Worm (Caenorhabditis elegans) whole organism, early embryonic: ENCODE results near the gene parg-2.

Source experiments
- B0310.2 ChIP-seq: sonication (generic microtip); optimal IDR thresholded peaks from 2 replicates; lab custom pipeline; 2016; ENCODE audit warnings: mild to moderate bottlenecking, missing genetic modification characterization, missing compliant biosample characterization
- F13C5.2 ChIP-seq: sonication (generic microtip); optimal IDR thresholded peaks from 2 replicates; lab custom pipeline; 2017; ENCODE audit warnings: mild to moderate bottlenecking, missing genetic modification characterization, inconsistent platforms, missing compliant biosample characterization
- aly-1 ChIP-seq: sonication (generic microtip); optimal IDR thresholded peaks from 2 replicates; lab custom pipeline; 2016; ENCODE audit warnings: missing genetic modification characterization, missing compliant biosample characterization
- ama-1 ChIP-seq: fragments of 150-350 bp; optimal IDR thresholded peaks from 2 replicates; lab custom pipeline; 2014
- ceh-13 ChIP-seq: fragments of 200-800 bp; sonication (Bioruptor generic); optimal IDR thresholded peaks from 2 replicates; lab custom pipeline; 2018; ENCODE audit warnings: mild to moderate bottlenecking, missing genetic modification characterization, missing compliant biosample characterization
- ceh-36 ChIP-seq: sonication (generic microtip); optimal IDR thresholded peaks from 2 replicates; lab custom pipeline; 2016; ENCODE audit warnings: missing genetic modification characterization, inconsistent platforms, missing compliant biosample characterization
- ets-7 ChIP-seq: sonication (generic microtip); optimal IDR thresholded peaks from 2 replicates; lab custom pipeline; 2016; ENCODE audit warnings: missing genotype, missing genetic modification characterization, missing compliant biosample characterization
- flt-1 ChIP-seq: fragments of 200-800 bp; sonication (Bioruptor generic); IDR thresholded peaks from 2 replicates; pipeline ENCODE4 v1.3.6; 2022; ENCODE audit warnings: missing genetic modification characterization, missing compliant biosample characterization
- hmbx-1 ChIP-seq: sonication (generic microtip); optimal IDR thresholded peaks from 2 replicates; lab custom pipeline; 2016; ENCODE audit warnings: mild to moderate bottlenecking, missing genetic modification characterization, missing compliant biosample characterization
- hmg-4 ChIP-seq: fragments of 200-800 bp; sonication (Bioruptor generic); optimal IDR thresholded peaks from 2 replicates; lab custom pipeline; 2018; ENCODE audit warnings: mild to moderate bottlenecking, missing genetic modification characterization, missing compliant biosample characterization
- hnd-1 ChIP-seq: sonication (generic microtip); optimal IDR thresholded peaks from 2 replicates; lab custom pipeline; 2016; ENCODE audit warnings: missing genetic modification characterization, missing compliant biosample characterization
- pes-1 ChIP-seq: fragments of 200-800 bp; sonication (Bioruptor generic); IDR thresholded peaks from 2 replicates; pipeline ENCODE4 v1.3.6; 2022; ENCODE audit warnings: missing genetic modification reagents, missing genetic modification characterization, missing compliant biosample characterization
- scrt-1 ChIP-seq: fragments of 200-800 bp; sonication (Bioruptor generic); IDR thresholded peaks from 2 replicates; pipeline ENCODE4 v1.3.6; 2022; ENCODE audit warnings: missing genetic modification characterization, missing compliant biosample characterization
- sea-1 ChIP-seq: fragments of 200-800 bp; sonication (Bioruptor generic); conservative IDR thresholded peaks from 2 replicates; pipeline ENCODE4 v1.3.6; 2022; ENCODE audit warnings: missing genetic modification characterization, missing compliant biosample characterization
- tbx-11 ChIP-seq: fragments of 200-800 bp; sonication (Bioruptor generic); IDR thresholded peaks from 2 replicates; pipeline ENCODE4 v1.3.6; 2022; ENCODE audit warnings: missing genetic modification characterization, missing compliant biosample characterization
- tbx-37 ChIP-seq: fragments of 200-800 bp; sonication (Bioruptor generic); conservative IDR thresholded peaks from 2 replicates; pipeline ENCODE4 v1.3.6; 2022; ENCODE audit warnings: missing genetic modification reagents, missing genetic modification characterization, missing compliant biosample characterization
- tra-4 ChIP-seq: sonication (generic microtip); optimal IDR thresholded peaks from 2 replicates; lab custom pipeline; 2017; ENCODE audit warnings: missing genetic modification characterization, missing compliant biosample characterization

Gene parg-2

ce11 chrIV:8722801-8723200 lies 7.9 kb upstream of the parg-2 start:
- no peak for TF ChIP-seq hmbx-1 (tag; lab: Kevin White, UChicago)
- TF ChIP-seq aly-1 (tag; lab: Kevin White, UChicago): no peak
- no peak for TF ChIP-seq scrt-1 (GFP tag; lab: Robert Waterston, UW)
- no peak for TF ChIP-seq B0310.2 (tag; lab: Kevin White, UChicago)
- TF ChIP-seq ama-1 (lab: Kevin White, UChicago): no peak

ce11 chrIV:8718153-8718552 lies 3.2 kb upstream of the parg-2 start, which contains the start of gene H23L24.1:
H23L24.1 (plus strand) TSS chrIV:8718453.
- TF ChIP-seq ceh-36 (tag; lab: Kevin White, UChicago) (no peak), B0310.2 (tag; lab: Kevin White, UChicago) (no peak), tra-4 (tag; lab: Kevin White, UChicago) (no peak), pes-1 (no peak), hnd-1 (tag; lab: Kevin White, UChicago) (no peak), tbx-37 (GFP tag; lab: Robert Waterston, UW) (no peak), flt-1 (GFP tag; lab: Robert Waterston, UW) (no peak), scrt-1 (GFP tag; lab: Robert Waterston, UW) (no peak), hmbx-1 (tag; lab: Kevin White, UChicago) (no peak)

- TF ChIP-seq pes-1: no peak
- no peak for TF ChIP-seq sea-1 (GFP tag; lab: Robert Waterston, UW)
- TF ChIP-seq ceh-36 (tag; lab: Kevin White, UChicago): no peak
- TF ChIP-seq tbx-37 (GFP tag; lab: Robert Waterston, UW): no peak
- no peak for TF ChIP-seq hnd-1 (tag; lab: Kevin White, UChicago)
- no peak for TF ChIP-seq ets-7
- TF ChIP-seq scrt-1 (GFP tag; lab: Robert Waterston, UW): no peak
- TF ChIP-seq F13C5.2 (tag; lab: Kevin White, UChicago): no peak
- TF ChIP-seq aly-1 (tag; lab: Kevin White, UChicago): no peak
- no peak for TF ChIP-seq hmg-4 (GFP tag; lab: Kevin White, UChicago)
- no peak for TF ChIP-seq ceh-13 (GFP tag; lab: Kevin White, UChicago)
- TF ChIP-seq hmbx-1 (tag; lab: Kevin White, UChicago): no peak
- no peak for TF ChIP-seq tbx-11 (GFP tag; lab: Robert Waterston, UW)
- no peak for TF ChIP-seq flt-1 (GFP tag; lab: Robert Waterston, UW)
- no peak for TF ChIP-seq B0310.2 (tag; lab: Kevin White, UChicago)
- TF ChIP-seq tra-4 (tag; lab: Kevin White, UChicago): no peak
- no peak for TF ChIP-seq ama-1 (lab: Kevin White, UChicago)
Measured at ce11 chrIV:8708046-8708445, 6.9 kb downstream of the parg-2 start.

- no peak for TF ChIP-seq ceh-13 (GFP tag; lab: Kevin White, UChicago)
- TF ChIP-seq ets-7: no peak
- TF ChIP-seq ceh-36 (tag; lab: Kevin White, UChicago): no peak
- TF ChIP-seq scrt-1 (GFP tag; lab: Robert Waterston, UW): no peak
- TF ChIP-seq hmbx-1 (tag; lab: Kevin White, UChicago): no peak
- TF ChIP-seq B0310.2 (tag; lab: Kevin White, UChicago): no peak
- no peak for TF ChIP-seq tbx-37 (GFP tag; lab: Robert Waterston, UW)
- no peak for TF ChIP-seq hnd-1 (tag; lab: Kevin White, UChicago)
- TF ChIP-seq aly-1 (tag; lab: Kevin White, UChicago): no peak
- TF ChIP-seq tra-4 (tag; lab: Kevin White, UChicago): no peak
- no peak for TF ChIP-seq ama-1 (lab: Kevin White, UChicago)
- TF ChIP-seq sea-1 (GFP tag; lab: Robert Waterston, UW): no peak
- no peak for TF ChIP-seq F13C5.2 (tag; lab: Kevin White, UChicago)
Measured at ce11 chrIV:8705504-8705903, 9.4 kb downstream of the parg-2 start, which contains the start of gene H23L24.4. H23L24.4 (minus strand) TSS chrIV:8705604.

ce11 chrIV:8697436-8697835 lies 17.5 kb downstream of the parg-2 start, which contains the start of gene ttll-11:
ttll-11 (plus strand) TSS chrIV:8697736.
- TF ChIP-seq flt-1 (GFP tag; lab: Robert Waterston, UW): no peak
- no peak for TF ChIP-seq ama-1 (lab: Kevin White, UChicago)
- no peak for TF ChIP-seq hmg-4 (GFP tag; lab: Kevin White, UChicago)
- TF ChIP-seq hnd-1 (tag; lab: Kevin White, UChicago): no peak
- TF ChIP-seq ceh-13 (GFP tag; lab: Kevin White, UChicago): no peak
- TF ChIP-seq sea-1 (GFP tag; lab: Robert Waterston, UW): no peak
- no peak for TF ChIP-seq tra-4 (tag; lab: Kevin White, UChicago)
- TF ChIP-seq hmbx-1 (tag; lab: Kevin White, UChicago): no peak
- no peak for TF ChIP-seq pes-1
- TF ChIP-seq tbx-37 (GFP tag; lab: Robert Waterston, UW): no peak
- TF ChIP-seq aly-1 (tag; lab: Kevin White, UChicago): no peak
- no peak for TF ChIP-seq tbx-11 (GFP tag; lab: Robert Waterston, UW)
- TF ChIP-seq scrt-1 (GFP tag; lab: Robert Waterston, UW): no peak

- TF ChIP-seq ama-1 (lab: Kevin White, UChicago) (no peak), ets-7 (no peak), hmbx-1 (tag; lab: Kevin White, UChicago) (no peak), ceh-36 (tag; lab: Kevin White, UChicago) (no peak)
Measured at ce11 chrIV:8691486-8691885, 23.4 kb downstream of the parg-2 start, which contains the start of the genes hst-1 and ints-6. hst-1 (minus strand) TSS chrIV:8691513. ints-6 (plus strand) TSS chrIV:8691745.

- TF ChIP-seq F13C5.2 (tag; lab: Kevin White, UChicago): peak; percentile 41
- no peak for TF ChIP-seq ama-1 (lab: Kevin White, UChicago)
Measured at ce11 chrIV:8687605-8688191, 27.2 kb downstream of the parg-2 start, which contains the start of gene snrp-3. snrp-3 (minus strand) TSS chrIV:8687810.
